Fruit fly (Drosophila melanogaster) whole organism, embryonic: ENCODE data around the gene Arpc1.

Experiments
- CG10366 ChIP-seq: fragments of 200-800 bp; sonication (Bioruptor generic); IDR thresholded peaks from 2 replicates; pipeline ENCODE4 v1.3.6; 2022; ENCODE audit warnings: missing biosample characterization, missing genetic modification characterization
- CG11696 ChIP-seq: fragments of 200-800 bp; sonication (Bioruptor generic); IDR thresholded peaks from 2 replicates; pipeline ENCODE4 v1.3.6; 2022; ENCODE audit warnings: missing biosample characterization, missing genetic modification characterization
- CG12071 ChIP-seq: fragments of 200-800 bp; sonication (Bioruptor generic); optimal IDR thresholded peaks from 3 replicates; lab custom pipeline; 2018; ENCODE audit warnings: missing biosample characterization, mild to moderate bottlenecking, missing genetic modification characterization
- CG12104 ChIP-seq: fragments of 200-800 bp; sonication (Bioruptor generic); optimal IDR thresholded peaks from 3 replicates; lab custom pipeline; 2016; ENCODE audit warnings: missing biosample characterization, missing genetic modification characterization
- CG13287 ChIP-seq: fragments of 200-800 bp; sonication (Bioruptor generic); IDR thresholded peaks from 2 replicates; pipeline ENCODE4 v1.3.6; 2022; ENCODE audit warnings: missing biosample characterization, missing genetic modification characterization; ENCODE audit not compliant: partially characterized antibody
- CG15011 ChIP-seq: fragments of 200-800 bp; sonication (Bioruptor generic); optimal IDR thresholded peaks from 3 replicates; lab custom pipeline; 2018; ENCODE audit warnings: missing biosample characterization, mild to moderate bottlenecking, missing genetic modification characterization
- CG15479 ChIP-seq: fragments of 200-800 bp; sonication (Bioruptor generic); optimal IDR thresholded peaks from 3 replicates; lab custom pipeline; 2019; ENCODE audit warnings: missing biosample characterization, mild to moderate bottlenecking, missing genetic modification characterization, moderate library complexity
- CG17186 ChIP-seq: fragments of 200-800 bp; sonication (Bioruptor generic); optimal IDR thresholded peaks from 3 replicates; lab custom pipeline; 2017; ENCODE audit warnings: missing biosample characterization, missing genetic modification reagents, missing genetic modification characterization
- CG17328 ChIP-seq: fragments of 200-800 bp; sonication (Bioruptor generic); IDR thresholded peaks from 2 replicates; pipeline ENCODE4 v1.3.6; 2022; ENCODE audit warnings: missing biosample characterization, missing genetic modification characterization
- CG17612 ChIP-seq: fragments of 200-800 bp; sonication (Bioruptor generic); IDR thresholded peaks from 2 replicates; pipeline ENCODE4 v1.3.6; 2022; ENCODE audit warnings: missing biosample characterization, missing genetic modification characterization
- CG2712 ChIP-seq: fragments of 200-800 bp; optimal IDR thresholded peaks from 3 replicates; lab custom pipeline; 2019; ENCODE audit warnings: missing biosample characterization, mild to moderate bottlenecking, missing genetic modification characterization, moderate library complexity
- CG31388 ChIP-seq: fragments of 200-800 bp; sonication (Bioruptor generic); optimal IDR thresholded peaks from 2 replicates; lab custom pipeline; 2016; ENCODE audit warnings: missing biosample characterization, missing genetic modification characterization
- CG3726 ChIP-seq: fragments of 200-800 bp; sonication (Bioruptor generic); IDR thresholded peaks from 3 replicates; pipeline ENCODE4, ENCODE4 v1.3.6; 2022; ENCODE audit warnings: missing biosample characterization, missing genetic modification characterization
- CG3847 ChIP-seq: fragments of 200-800 bp; sonication (Bioruptor generic); IDR thresholded peaks from 2 replicates; pipeline ENCODE4 v1.3.6; 2022; ENCODE audit warnings: missing biosample characterization, missing genetic modification characterization
- CG43689 ChIP-seq: fragments of 200-800 bp; sonication (Bioruptor generic); IDR thresholded peaks from 2 replicates; pipeline ENCODE4 v1.3.6; 2022; ENCODE audit warnings: missing biosample characterization, missing genetic modification characterization
- CG4730 ChIP-seq: fragments of 200-800 bp; sonication (Bioruptor generic); IDR thresholded peaks from 2 replicates; pipeline ENCODE4 v1.3.6; 2022; ENCODE audit warnings: missing biosample characterization, missing genetic modification characterization
- CG5245 ChIP-seq: fragments of 200-800 bp; sonication (Bioruptor generic); optimal IDR thresholded peaks from 3 replicates; lab custom pipeline; 2016; ENCODE audit warnings: missing biosample characterization, missing genetic modification characterization
- CG6654 ChIP-seq: fragments of 200-800 bp; sonication (Bioruptor generic); optimal IDR thresholded peaks from 2 replicates; lab custom pipeline; 2017; ENCODE audit warnings: missing biosample characterization, mild to moderate bottlenecking, missing genetic modification characterization
- Camta ChIP-seq: fragments of 200-800 bp; sonication (Bioruptor generic); optimal IDR thresholded peaks from 2 replicates; lab custom pipeline; 2016; ENCODE audit warnings: missing biosample characterization, missing genetic modification characterization
- CrebB ChIP-seq: fragments of 200-800 bp; sonication (Bioruptor generic); optimal IDR thresholded peaks from 3 replicates; lab custom pipeline; 2018; ENCODE audit warnings: missing biosample characterization, mild to moderate bottlenecking, missing genetic modification characterization
- D19A ChIP-seq: fragments of 200-800 bp; optimal IDR thresholded peaks from 3 replicates; lab custom pipeline; 2019; ENCODE audit warnings: missing biosample characterization, mild to moderate bottlenecking, missing genetic modification characterization, moderate library complexity
- D19B ChIP-seq: fragments of 200-800 bp; sonication (Bioruptor generic); optimal IDR thresholded peaks from 2 replicates; lab custom pipeline; 2017; ENCODE audit warnings: missing biosample characterization, mild to moderate bottlenecking, missing genetic modification characterization
- Drgx ChIP-seq: fragments of 200-800 bp; sonication (Bioruptor generic); IDR thresholded peaks from 2 replicates; pipeline ENCODE4 v1.3.6; 2022; ENCODE audit warnings: missing biosample characterization, missing genetic modification characterization
- Fer1 ChIP-seq: fragments of 200-800 bp; sonication (Bioruptor generic); optimal IDR thresholded peaks from 2 replicates; lab custom pipeline; 2017; ENCODE audit warnings: missing biosample characterization, mild to moderate bottlenecking, missing genetic modification characterization
- Hmx ChIP-seq: fragments of 200-800 bp; sonication (Bioruptor generic); optimal IDR thresholded peaks from 2 replicates; lab custom pipeline; 2016; ENCODE audit warnings: missing biosample characterization, missing genetic modification characterization
- Med ChIP-seq: fragments of 200-800 bp; sonication (Bioruptor generic); peaks from one replicate; lab custom pipeline; 2016; ENCODE audit warnings: missing biosample characterization, missing genetic modification characterization, mild to moderate bottlenecking, inconsistent platforms, moderate library complexity
- NC2β ChIP-seq: fragments of 200-800 bp; sonication (Bioruptor generic); optimal IDR thresholded peaks from 2 replicates; lab custom pipeline; 2016; ENCODE audit warnings: missing biosample characterization, missing genetic modification characterization
- NfI ChIP-seq: fragments of 200-800 bp; sonication (Bioruptor generic); optimal IDR thresholded peaks from 3 replicates; lab custom pipeline; 2018; ENCODE audit warnings: missing biosample characterization, mild to moderate bottlenecking, missing genetic modification characterization, moderate library complexity
- Optix ChIP-seq: fragments of 200-800 bp; sonication (Bioruptor generic); IDR thresholded peaks from 3 replicates; pipeline ENCODE4 v1.3.6; 2022; ENCODE audit warnings: missing biosample characterization, missing genetic modification characterization
- Rfx ChIP-seq: fragments of 200-800 bp; sonication (Bioruptor generic); IDR thresholded peaks from 2 replicates; pipeline ENCODE4 v1.3.6; 2022; ENCODE audit warnings: missing biosample characterization, missing genetic modification characterization
- Sox100B ChIP-seq: fragments of 200-800 bp; sonication (Bioruptor generic); optimal IDR thresholded peaks from 3 replicates; lab custom pipeline; 2018; ENCODE audit warnings: missing biosample characterization, mild to moderate bottlenecking, missing genetic modification characterization
- Usf ChIP-seq: fragments of 200-800 bp; sonication (Bioruptor generic); optimal IDR thresholded peaks from 2 replicates; lab custom pipeline; 2017; ENCODE audit warnings: missing genotype, missing biosample characterization, missing genetic modification characterization
- al ChIP-seq: fragments of 200-800 bp; sonication (Bioruptor generic); IDR thresholded peaks from 2 replicates; pipeline ENCODE4 v1.3.6; 2022; ENCODE audit warnings: missing biosample characterization, missing genetic modification characterization
- ase ChIP-seq: fragments of 200-800 bp; sonication (Bioruptor generic); IDR thresholded peaks from 3 replicates; pipeline ENCODE4 v1.3.6; 2022; ENCODE audit warnings: missing biosample characterization, missing genetic modification characterization
- chm ChIP-seq: fragments of 200-800 bp; sonication (Bioruptor generic); IDR thresholded peaks from 2 replicates; pipeline ENCODE4 v1.3.6; 2022; ENCODE audit warnings: missing biosample characterization, missing genetic modification characterization
- ci ChIP-seq: fragments of 200-800 bp; sonication (Bioruptor generic); IDR thresholded peaks from 3 replicates; pipeline ENCODE4 v1.3.6; 2022; ENCODE audit warnings: missing biosample characterization, missing genetic modification characterization
- crol ChIP-seq: fragments of 200-800 bp; sonication (Bioruptor generic); IDR thresholded peaks from 2 replicates; pipeline ENCODE4 v1.3.6; 2022; ENCODE audit warnings: missing biosample characterization, missing genetic modification characterization
- exex ChIP-seq: fragments of 200-800 bp; sonication (Bioruptor generic); optimal IDR thresholded peaks from 4 replicates; lab custom pipeline; 2018; ENCODE audit warnings: missing biosample characterization, mild to moderate bottlenecking, missing genetic modification characterization, moderate library complexity
- gfzf ChIP-seq: fragments of 200-800 bp; sonication (Bioruptor generic); optimal IDR thresholded peaks from 2 replicates; lab custom pipeline; 2016; ENCODE audit warnings: missing biosample characterization, mild to moderate bottlenecking, missing genetic modification characterization, moderate library complexity
- grau ChIP-seq: fragments of 200-800 bp; optimal IDR thresholded peaks from 3 replicates; lab custom pipeline; 2019; ENCODE audit warnings: missing biosample characterization, mild to moderate bottlenecking, missing genetic modification characterization, moderate library complexity
- gro ChIP-seq: fragments of 200-800 bp; sonication (Bioruptor generic); optimal IDR thresholded peaks from 2 replicates; lab custom pipeline; 2016; ENCODE audit warnings: missing biosample characterization, missing genetic modification characterization
- h ChIP-seq: fragments of >200 bp; optimal IDR thresholded peaks from 2 replicates; lab custom pipeline; 2017
- sc ChIP-seq, 3 experiments: fragments of >200 bp in 2 of 3; fragments of 200-800 bp in 1 of 3; sonication (Bioruptor generic) in 1 of 3; optimal IDR thresholded peaks; 2 replicates in 2 of 3; 3 replicates in 1 of 3; lab custom pipeline; 2017; ENCODE audit warnings: mild to moderate bottlenecking in 1 of 3, missing biosample characterization in 1 of 3, missing genetic modification characterization in 1 of 3, missing genetic modification reagents in 1 of 3
- schlank ChIP-seq: fragments of 200-800 bp; sonication (Bioruptor generic); optimal IDR thresholded peaks from 2 replicates; lab custom pipeline; 2018; ENCODE audit warnings: missing biosample characterization, mild to moderate bottlenecking, missing genetic modification characterization
- sens-2 ChIP-seq: fragments of 200-800 bp; sonication (Bioruptor generic); IDR thresholded peaks from 2 replicates; pipeline ENCODE4 v1.3.6; 2022; ENCODE audit warnings: missing biosample characterization, missing genetic modification characterization
- sr ChIP-seq: fragments of 200-800 bp; sonication (Bioruptor generic); IDR thresholded peaks from 3 replicates; pipeline ENCODE4 v1.3.6; 2022; ENCODE audit warnings: missing biosample characterization, missing genetic modification characterization
- ssp ChIP-seq: fragments of 200-800 bp; sonication (Bioruptor generic); IDR thresholded peaks from 2 replicates; pipeline ENCODE4 v1.3.6; 2022; ENCODE audit warnings: missing biosample characterization, missing genetic modification characterization
- tll ChIP-seq, 2 experiments: fragments of 200-800 bp in 1 of 2; fragments of >200 bp in 1 of 2; sonication (Bioruptor generic) in 1 of 2; optimal IDR thresholded peaks; 2 replicates each; lab custom pipeline; 2017 to 2019; ENCODE audit warnings: missing biosample characterization in 2 of 2, missing genetic modification characterization in 2 of 2, mild to moderate bottlenecking in 1 of 2, moderate library complexity in 1 of 2

Arpc1 gene

DNA sequence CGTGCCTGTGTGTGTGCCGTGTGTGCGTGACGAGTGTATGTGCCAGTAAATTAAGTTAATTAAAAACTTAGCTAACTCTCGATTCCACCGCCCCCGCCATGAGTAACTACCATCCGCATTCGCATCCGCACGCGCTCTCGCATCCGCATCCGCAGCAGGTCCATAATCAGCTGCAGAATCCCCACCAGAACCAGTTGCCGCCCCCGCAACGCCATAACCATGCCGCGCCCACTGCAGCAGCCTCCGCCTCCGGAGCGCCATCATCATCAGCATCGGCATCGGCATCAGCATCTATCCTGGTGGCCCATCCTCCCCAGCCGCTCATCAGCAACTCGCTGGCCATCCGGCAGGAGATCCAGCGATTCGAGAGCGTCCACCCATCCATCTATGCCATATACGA lies 6.4 kb upstream of the Arpc1 start (continued):
- TF ChIP-seq ssp (GFP tag; lab: Robert Waterston, UW) (no peak), CG15479 (no peak), ci (GFP tag; lab: Robert Waterston, UW) (0 out of 3 replicates have a peak, but pooled peaks have one; percentile 36), ase (GFP tag; lab: Robert Waterston, UW) (no peak), Rfx (GFP tag; lab: Robert Waterston, UW) (0 out of 2 replicates have a peak, but pooled peaks have one; percentile 7), sr (GFP tag; lab: Robert Waterston, UW) (peak; percentile 71; the same call in 2 of the 3 replicates), chm (GFP tag; lab: Robert Waterston, UW) (0 out of 2 replicates have a peak, but pooled peaks have one; percentile 31), Med (peak; percentile 64), CG13287 (GFP tag; lab: Robert Waterston, UW) (no peak), gro (no peak), CG17186 (GFP tag; lab: Kevin White, UChicago) (no peak), CG3847 (GFP tag; lab: Robert Waterston, UW) (no peak), Drgx (GFP tag; lab: Robert Waterston, UW) (0 out of 2 replicates have a peak, but pooled peaks have one; percentile 6)

DNA sequence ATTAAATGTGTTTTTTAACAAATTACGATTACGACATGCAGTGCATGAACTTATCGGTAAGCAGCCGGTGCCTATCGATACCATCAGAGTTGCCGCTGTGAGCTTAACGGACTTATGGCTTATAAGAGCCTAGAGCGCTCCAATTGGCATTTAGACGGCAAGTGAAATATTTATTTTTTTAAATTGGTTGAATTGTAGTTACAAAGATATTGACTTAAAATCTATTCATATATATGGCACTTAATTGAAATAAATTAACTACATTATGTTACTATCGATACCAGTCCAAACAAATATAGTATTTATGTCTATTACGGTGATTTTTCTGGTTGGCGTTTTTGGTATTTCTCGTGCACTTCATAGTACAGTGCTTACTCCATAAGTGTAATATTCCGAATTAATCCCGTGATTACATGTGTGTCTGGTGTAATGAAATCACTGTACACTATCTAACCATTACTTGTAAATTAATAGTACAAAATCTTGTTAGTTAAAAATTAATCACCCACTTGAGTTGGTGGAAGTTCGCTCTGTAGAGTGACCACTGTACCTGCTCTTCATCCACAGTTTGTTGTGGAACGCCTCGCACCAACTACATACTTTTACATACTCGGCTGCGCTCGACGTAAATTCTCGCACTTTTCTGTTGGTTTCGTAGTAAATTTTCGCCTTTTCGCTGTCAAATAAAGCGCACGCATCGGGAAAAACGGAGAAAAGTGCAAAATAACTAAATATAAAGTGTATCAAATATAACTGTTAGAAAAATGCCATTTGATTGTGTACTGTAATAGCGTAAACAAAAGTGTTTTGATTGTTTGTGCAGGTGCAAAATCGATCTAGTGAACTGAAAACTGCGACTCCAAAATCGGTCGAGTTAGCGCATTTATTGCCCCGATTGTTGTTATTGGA lies 5.7 kb upstream of the Arpc1 start, which contains the start of the genes mRpS23 and CenG1A:
mRpS23 (minus strand) TSS at position 71 of the 909 bp plus-strand sequence.
CenG1A (plus strand) TSS at position 563 of the 909 bp plus-strand sequence.
- peak; percentile 100 for TF ChIP-seq CG43689 (GFP tag; lab: Robert Waterston, UW)
- TF ChIP-seq sens-2, result peak; percentile 100
- TF ChIP-seq D19A, result peak; percentile 98
- TF ChIP-seq Optix (GFP tag; lab: Robert Waterston, UW), result peak; percentile 100
- TF ChIP-seq Usf, result peak; percentile 99
- TF ChIP-seq CG5245 (GFP tag; lab: Kevin White, UChicago), result peak; percentile 100
- TF ChIP-seq schlank (tag; lab: Kevin White, UChicago), result peak; percentile 100
- peak; percentile 93 for TF ChIP-seq crol (GFP tag; lab: Robert Waterston, UW)
- TF ChIP-seq CG10366 (GFP tag; lab: Robert Waterston, UW), result peak; percentile 100
- peak; percentile 98 for TF ChIP-seq D19B (GFP tag; lab: Kevin White, UChicago)
- peak; percentile 99 for TF ChIP-seq CG11696 (GFP tag; lab: Robert Waterston, UW)
- no peak for TF ChIP-seq h (lab: Kevin White, UChicago)
- TF ChIP-seq Camta (GFP tag; lab: Kevin White, UChicago), result peak; percentile 99
- TF ChIP-seq Med, result peak; percentile 100
- TF ChIP-seq NfI, result peak; percentile 100
- peak; percentile 100 for TF ChIP-seq Fer1
- TF ChIP-seq gfzf, result peak; percentile 84
- peak; percentile 100 for TF ChIP-seq CG17328 (GFP tag; lab: Robert Waterston, UW)
- TF ChIP-seq NC2β (GFP tag; lab: Kevin White, UChicago), result peak; percentile 100
- TF ChIP-seq al (GFP tag; lab: Robert Waterston, UW), result peak; percentile 100
- peak; percentile 99 for TF ChIP-seq CG17612 (GFP tag; lab: Robert Waterston, UW)
- TF ChIP-seq CG31388 (GFP tag; lab: Kevin White, UChicago), result peak; percentile 99
- TF ChIP-seq tll (GFP tag; optimal IDR thresholded peaks at IDR 0.05; lab: Kevin White, UChicago), result peak; percentile 53 to 80
- TF ChIP-seq exex (tag; lab: Kevin White, UChicago), result peak; percentile 98
- TF ChIP-seq CG6654 (GFP tag; lab: Kevin White, UChicago), result peak; percentile 95
- peak; percentile 100 for TF ChIP-seq CG4730 (GFP tag; lab: Robert Waterston, UW)
- TF ChIP-seq CG12104 (GFP tag; lab: Kevin White, UChicago), result peak; percentile 99
- TF ChIP-seq CrebB (tag; lab: Kevin White, UChicago), result peak; percentile 100
- peak; percentile 100 for TF ChIP-seq CG3726
- TF ChIP-seq grau (tag; lab: Kevin White, UChicago), result peak; percentile 100
- TF ChIP-seq CG2712 (tag; lab: Kevin White, UChicago), result peak; percentile 100
- TF ChIP-seq Hmx (GFP tag; lab: Kevin White, UChicago), result peak; percentile 99
- peak; percentile 100 for TF ChIP-seq CG12071 (GFP tag; lab: Kevin White, UChicago)
- peak; percentile 99 for TF ChIP-seq CG15011 (GFP tag; lab: Kevin White, UChicago)
- TF ChIP-seq sc (optimal IDR thresholded peaks at IDR 0.05; lab: Kevin White, UChicago), result no peak
- peak; percentile 99 for TF ChIP-seq sc (GFP tag; optimal IDR thresholded peaks at IDR 0.05; lab: Kevin White, UChicago)
- peak; percentile 99 for TF ChIP-seq Sox100B (GFP tag; lab: Kevin White, UChicago)
